Worm (Caenorhabditis elegans) whole organism, L4 larva: Measurements from ENCODE around the gene tag-342.
A peak's percentile ranks its signal among the peaks of the same experiment; 100 is the strongest.

Experiments
- D1046.2 ChIP-seq: fragments of 200-800 bp; sonication (Bioruptor generic); IDR thresholded peaks from 2 replicates; pipeline ENCODE4 v1.3.6; 2022; ENCODE audit warnings: missing genetic modification characterization, missing compliant biosample characterization
- F44E2.7 ChIP-seq: fragments of 200-800 bp; sonication (Bioruptor generic); IDR thresholded peaks from 2 replicates; pipeline ENCODE4 v2.1.2; 2022; ENCODE audit warnings: missing genetic modification characterization, missing compliant biosample characterization
- F49E8.2 ChIP-seq: sonication (generic microtip); optimal IDR thresholded peaks from 2 replicates; lab custom pipeline; 2016; ENCODE audit warnings: missing compliant biosample characterization, mild to moderate bottlenecking, missing genetic modification characterization, borderline replicate concordance
- R02D3.7 ChIP-seq: fragments of 150-350 bp; sonication (generic microtip); optimal IDR thresholded peaks from 3 replicates; lab custom pipeline; 2014; ENCODE audit warnings: missing biosample characterization, missing genetic modification characterization
- Y48G9A.11 ChIP-seq: fragments of 200-800 bp; sonication (Bioruptor generic); IDR thresholded peaks from 2 replicates; pipeline ENCODE4 v1.3.6; 2022; ENCODE audit warnings: missing genetic modification reagents, missing genetic modification characterization, missing compliant biosample characterization
- ZK337.2 ChIP-seq: fragments of 200-800 bp; sonication (Bioruptor generic); IDR thresholded peaks from 2 replicates; pipeline ENCODE4 v1.3.6; 2022; ENCODE audit warnings: missing genetic modification reagents, missing genetic modification characterization, missing compliant biosample characterization
- ZK546.5 ChIP-seq, 2 experiments: sonication (generic microtip); optimal IDR thresholded peaks; 2 replicates each; lab custom pipeline; 2017; ENCODE audit warnings: missing biosample characterization in 2 of 2, missing genetic modification characterization in 2 of 2
- aha-1 ChIP-seq: fragments of 150-350 bp; peaks from one replicate; lab custom pipeline; 2014; ENCODE audit warnings: missing biosample characterization, missing genetic modification characterization
- ama-1 ChIP-seq: fragments of 150-350 bp; optimal IDR thresholded peaks from 2 replicates; lab custom pipeline; 2014; ENCODE audit warnings: inconsistent platforms, mixed read lengths
- arid-1 ChIP-seq: fragments of 200-800 bp; sonication (Bioruptor generic); conservative IDR thresholded peaks from 2 replicates; pipeline ENCODE4 v1.3.6; 2022; ENCODE audit warnings: missing genetic modification reagents, missing genetic modification characterization, missing compliant biosample characterization
- ceh-62 ChIP-seq: sonication (generic microtip); optimal IDR thresholded peaks from 2 replicates; lab custom pipeline; 2017; ENCODE audit warnings: missing biosample characterization, missing genetic modification characterization
- cey-2 ChIP-seq: sonication (generic microtip); optimal IDR thresholded peaks from 3 replicates; lab custom pipeline; 2017; ENCODE audit warnings: missing genetic modification characterization, mild to moderate bottlenecking, missing compliant biosample characterization, antibody characterized with exemption, borderline replicate concordance; ENCODE audit not compliant: insufficient read depth
- daf-16 ChIP-seq, 3 experiments: sonication (generic microtip); optimal IDR thresholded peaks; 2 replicates each; lab custom pipeline; 2016 to 2017; ENCODE audit warnings: missing genetic modification characterization in 3 of 3, missing genetic modification reagents in 3 of 3, mild to moderate bottlenecking in 2 of 3, missing compliant biosample characterization in 2 of 3, missing biosample characterization in 1 of 3, moderate library complexity in 1 of 3
- daf-19 ChIP-seq: fragments of 200-800 bp; sonication (Bioruptor generic); conservative IDR thresholded peaks from 2 replicates; pipeline ENCODE4 v1.3.6; 2022; ENCODE audit warnings: missing genetic modification characterization, missing compliant biosample characterization
- daf-8 ChIP-seq: fragments of 200-800 bp; sonication (Bioruptor generic); IDR thresholded peaks from 2 replicates; pipeline ENCODE4 v1.3.6; 2022; ENCODE audit warnings: missing genetic modification characterization, missing compliant biosample characterization
- dpl-1 ChIP-seq: fragments of 150-350 bp; optimal IDR thresholded peaks from 2 replicates; lab custom pipeline; 2014; ENCODE audit warnings: missing biosample characterization, missing genetic modification reagents, missing genetic modification characterization
- duxl-1 ChIP-seq: sonication (generic microtip); optimal IDR thresholded peaks from 2 replicates; lab custom pipeline; 2016; ENCODE audit warnings: mild to moderate bottlenecking, missing genetic modification characterization, moderate library complexity, missing compliant biosample characterization; ENCODE audit not compliant: poor library complexity
- egl-27 ChIP-seq: sonication (generic microtip); optimal IDR thresholded peaks from 3 replicates; lab custom pipeline; 2017; ENCODE audit warnings: missing biosample characterization, missing genetic modification reagents, missing genetic modification characterization
- fos-1 ChIP-seq: fragments of 150-350 bp; optimal IDR thresholded peaks from 2 replicates; lab custom pipeline; 2014; ENCODE audit warnings: missing biosample characterization, missing genetic modification characterization
- gei-8 ChIP-seq: fragments of 200-800 bp; sonication (Bioruptor generic); optimal IDR thresholded peaks from 2 replicates; lab custom pipeline; 2018; ENCODE audit warnings: mild to moderate bottlenecking, missing genetic modification characterization, missing compliant biosample characterization
- hif-1 ChIP-seq, 2 experiments: sonication (generic microtip); optimal IDR thresholded peaks; 2 replicates each; lab custom pipeline; 2016 to 2017; ENCODE audit warnings: missing compliant biosample characterization in 2 of 2, missing genetic modification characterization in 2 of 2, missing genetic modification reagents in 2 of 2, missing genotype in 2 of 2, mild to moderate bottlenecking in 1 of 2
- hlh-30 ChIP-seq: sonication (generic microtip); optimal IDR thresholded peaks from 2 replicates; lab custom pipeline; 2017; ENCODE audit warnings: antibody characterized with exemption, mild to moderate bottlenecking, missing genetic modification characterization, missing compliant biosample characterization; ENCODE audit not compliant: insufficient read depth
- lim-7 ChIP-seq: fragments of 200-800 bp; sonication (Bioruptor generic); IDR thresholded peaks from 2 replicates; pipeline ENCODE4 v1.3.6; 2022; ENCODE audit warnings: missing genetic modification characterization, missing compliant biosample characterization
- lin-1 ChIP-seq: fragments of 200-800 bp; sonication (Bioruptor generic); IDR thresholded peaks from 2 replicates; pipeline ENCODE4 v1.3.6; 2022; ENCODE audit warnings: missing genetic modification reagents, missing genetic modification characterization, missing compliant biosample characterization
- lin-13 ChIP-seq: fragments of 150-350 bp; optimal IDR thresholded peaks from 2 replicates; lab custom pipeline; 2014; ENCODE audit warnings: missing biosample characterization, missing genetic modification reagents, missing genetic modification characterization
- lin-38 ChIP-seq: fragments of 200-800 bp; sonication (Bioruptor generic); IDR thresholded peaks from 2 replicates; pipeline ENCODE4 v1.3.6; 2022; ENCODE audit warnings: missing genetic modification reagents, missing genetic modification characterization, missing compliant biosample characterization
- lin-39 ChIP-seq: fragments of 150-350 bp; optimal IDR thresholded peaks from 2 replicates; lab custom pipeline; 2014; ENCODE audit warnings: missing biosample characterization, missing genetic modification reagents, missing genetic modification characterization
- lsy-2 ChIP-seq, 2 experiments: fragments of 150-350 bp in 1 of 2; sonication (generic microtip) in 1 of 2; optimal IDR thresholded peaks; 2 replicates each; lab custom pipeline; 2014 to 2017; ENCODE audit warnings: missing biosample characterization in 2 of 2, missing genetic modification characterization in 2 of 2
- madf-5 ChIP-seq, 2 experiments: fragments of 200-800 bp; sonication (Bioruptor generic); IDR thresholded peaks; 2 replicates each; pipeline ENCODE4 v1.3.6; 2022; ENCODE audit warnings: missing compliant biosample characterization in 2 of 2, missing genetic modification characterization in 2 of 2
- mep-1 ChIP-seq: fragments of 150-350 bp; sonication (generic microtip); optimal IDR thresholded peaks from 3 replicates; lab custom pipeline; 2014; ENCODE audit warnings: missing biosample characterization, missing genetic modification characterization
- mxl-2 ChIP-seq: fragments of 200-800 bp; sonication (Bioruptor generic); conservative IDR thresholded peaks from 2 replicates; pipeline ENCODE4 v1.3.6; 2022; ENCODE audit warnings: missing genetic modification reagents, missing genetic modification characterization, missing compliant biosample characterization
- mxl-3 ChIP-seq: fragments of 200-800 bp; sonication (Bioruptor generic); optimal IDR thresholded peaks from 2 replicates; lab custom pipeline; 2018; ENCODE audit warnings: mild to moderate bottlenecking, missing genetic modification characterization, missing compliant biosample characterization
- nhr-10 ChIP-seq: fragments of 150-350 bp; optimal IDR thresholded peaks from 2 replicates; lab custom pipeline; 2014; ENCODE audit warnings: missing biosample characterization, missing genetic modification characterization
- nhr-28 ChIP-seq: fragments of 150-350 bp; optimal IDR thresholded peaks from 2 replicates; lab custom pipeline; 2014; ENCODE audit warnings: missing biosample characterization, missing genetic modification characterization
- nhr-48 ChIP-seq: sonication (generic microtip); optimal IDR thresholded peaks from 2 replicates; lab custom pipeline; 2016; ENCODE audit warnings: mild to moderate bottlenecking, missing genetic modification characterization, missing compliant biosample characterization
- nhr-6 ChIP-seq: fragments of 150-350 bp; optimal IDR thresholded peaks from 2 replicates; lab custom pipeline; 2014; ENCODE audit warnings: missing biosample characterization, missing genetic modification characterization
- rbr-2 ChIP-seq: sonication (generic microtip); optimal IDR thresholded peaks from 2 replicates; lab custom pipeline; 2016; ENCODE audit warnings: missing genotype, missing genetic modification characterization, missing compliant biosample characterization
- saeg-2 ChIP-seq: fragments of 200-800 bp; sonication (Bioruptor generic); IDR thresholded peaks from 2 replicates; pipeline ENCODE4 v1.3.6; 2022; ENCODE audit warnings: missing genetic modification reagents, missing genetic modification characterization, missing compliant biosample characterization
- sdz-12 ChIP-seq: fragments of 200-800 bp; sonication (Bioruptor generic); optimal IDR thresholded peaks from 2 replicates; lab custom pipeline; 2018; ENCODE audit warnings: mild to moderate bottlenecking, missing genetic modification characterization, missing compliant biosample characterization
- unc-130 ChIP-seq: sonication (generic microtip); optimal IDR thresholded peaks from 2 replicates; lab custom pipeline; 2016; ENCODE audit warnings: missing genetic modification reagents, missing genetic modification characterization, missing compliant biosample characterization
- unc-62 ChIP-seq, 3 experiments: fragments of 150-350 bp in 1 of 3; sonication (generic microtip); optimal IDR thresholded peaks in 2 of 3; peaks in 1 of 3; 1 replicate in 1 of 3; 2 replicates in 2 of 3; lab custom pipeline; 2014 to 2017; ENCODE audit warnings: missing biosample characterization in 3 of 3, missing genetic modification characterization in 3 of 3, missing genetic modification reagents in 3 of 3, missing genotype in 1 of 3
- vab-7 ChIP-seq: fragments of 200-800 bp; sonication (Bioruptor generic); IDR thresholded peaks from 2 replicates; pipeline ENCODE4 v1.3.6; 2022; ENCODE audit warnings: missing genetic modification reagents, missing genetic modification characterization, missing compliant biosample characterization
- zfp-3 ChIP-seq: fragments of 200-800 bp; sonication (Bioruptor generic); conservative IDR thresholded peaks from 2 replicates; pipeline ENCODE4 v1.3.6; 2022; ENCODE audit warnings: missing genetic modification reagents, missing genetic modification characterization, missing compliant biosample characterization
- ztf-11 ChIP-seq: fragments of 150-350 bp; optimal IDR thresholded peaks from 2 replicates; lab custom pipeline; 2014; ENCODE audit warnings: missing biosample characterization, missing genetic modification characterization

Gene tag-342

ce11 chrIII:9441133-9441532 is 26.8 kb upstream of the tag-342 start, which contains the start of gene emb-30:
TSS of gene emb-30 (minus strand) at chrIII:9441460.
- TF ChIP-seq aha-1 (tag; lab: Kevin White, UChicago) (no peak), ZK546.5 (tag; optimal IDR thresholded peaks at IDR 0.05; lab: Kevin White, UChicago) (no peak), madf-5 (GFP tag; IDR thresholded peaks at IDR 0.05; lab: Robert Waterston, UW) (0 out of 4 replicates have a peak, but pooled peaks of 1 of the 2 experiments have one; percentile 2), duxl-1 (peak; percentile 34), ztf-11 (tag; lab: Kevin White, UChicago) (no peak), dpl-1 (GFP tag; lab: Kevin White, UChicago) (no peak), ama-1 (lab: Kevin White, UChicago) (peak; percentile 88), unc-62 (GFP tag; optimal IDR thresholded peaks at IDR 0.05 in 1 of 2; lab: Kevin White, UChicago) (peak in 1 of 2 experiments; percentile 8), unc-62 (tag; optimal IDR thresholded peaks at IDR 0.05; lab: Kevin White, UChicago) (no peak), nhr-10 (tag; lab: Kevin White, UChicago) (no peak), zfp-3 (no peak), mxl-3 (GFP tag; lab: Kevin White, UChicago) (no peak), daf-16 (GFP tag; optimal IDR thresholded peaks at IDR 0.05; lab: Kevin White, UChicago) (no peak), daf-16 (tag; optimal IDR thresholded peaks at IDR 0.05; lab: Kevin White, UChicago) (peak; percentile 12), ceh-62 (tag; lab: Kevin White, UChicago) (no peak), lsy-2 (tag; optimal IDR thresholded peaks at IDR 0.05; lab: Kevin White, UChicago) (peak in 1 of 2 experiments; percentile 20), sdz-12 (GFP tag; lab: Kevin White, UChicago) (no peak)

ce11 chrIII:9442846-9443245 is 25.1 kb upstream of the tag-342 start:
- TF ChIP-seq nhr-6 (tag; lab: Kevin White, UChicago) (no peak), F49E8.2 (tag; lab: Kevin White, UChicago) (peak; percentile 5), sdz-12 (GFP tag; lab: Kevin White, UChicago) (no peak), daf-19 (0 out of 2 replicates have a peak, but pooled peaks have one; percentile 25), nhr-48 (tag; lab: Kevin White, UChicago) (no peak), Y48G9A.11 (GFP tag; lab: Robert Waterston, UW) (0 out of 2 replicates have a peak, but pooled peaks have one; percentile 5), nhr-28 (tag; lab: Kevin White, UChicago) (no peak), rbr-2 (no peak), arid-1 (0 out of 2 replicates have a peak, but pooled peaks have one; percentile 35), fos-1 (tag; lab: Kevin White, UChicago) (no peak), mep-1 (tag; lab: Kevin White, UChicago) (no peak), ama-1 (lab: Kevin White, UChicago) (no peak), saeg-2 (no peak), lin-39 (tag; lab: Kevin White, UChicago) (no peak), lin-13 (GFP tag; lab: Kevin White, UChicago) (peak; percentile 40), lin-38 (peak; percentile 31; the same call in 1 of the 2 replicates), hif-1 (tag; optimal IDR thresholded peaks at IDR 0.05; lab: Kevin White, UChicago) (no peak), vab-7 (GFP tag; lab: Robert Waterston, UW) (no peak), lim-7 (GFP tag; lab: Robert Waterston, UW) (no peak), D1046.2 (GFP tag; lab: Robert Waterston, UW) (no peak)

ce11 chrIII:9443417-9444027 is 24.4 kb upstream of the tag-342 start, which contains the start of gene pir-2:
TSS of gene pir-2 (minus strand) at chrIII:9443634.
- TF ChIP-seq madf-5 (GFP tag; IDR thresholded peaks at IDR 0.05; lab: Robert Waterston, UW) (no peak), nhr-10 (tag; lab: Kevin White, UChicago) (peak; percentile 26), ZK546.5 (tag; optimal IDR thresholded peaks at IDR 0.05; lab: Kevin White, UChicago) (no peak), R02D3.7 (tag; lab: Kevin White, UChicago) (no peak), lin-1 (GFP tag; lab: Robert Waterston, UW) (no peak), unc-130 (GFP tag; lab: Kevin White, UChicago) (peak; percentile 43), ZK337.2 (no peak), zfp-3 (no peak), D1046.2 (GFP tag; lab: Robert Waterston, UW) (no peak), ama-1 (lab: Kevin White, UChicago) (peak; percentile 89), fos-1 (tag; lab: Kevin White, UChicago) (no peak), daf-16 (GFP tag; optimal IDR thresholded peaks at IDR 0.05; lab: Kevin White, UChicago) (no peak), daf-16 (tag; optimal IDR thresholded peaks at IDR 0.05; lab: Kevin White, UChicago) (peak; percentile 21), lin-39 (tag; lab: Kevin White, UChicago) (no peak), lin-38 (peak; percentile 79), cey-2 (tag; lab: Kevin White, UChicago) (no peak), lsy-2 (tag; optimal IDR thresholded peaks at IDR 0.05; lab: Kevin White, UChicago) (peak; percentile 64 to 92), egl-27 (tag; lab: Kevin White, UChicago) (no peak), daf-8 (no peak), gei-8 (GFP tag; lab: Kevin White, UChicago) (no peak), mxl-2 (GFP tag; lab: Robert Waterston, UW) (no peak), hlh-30 (tag; lab: Kevin White, UChicago) (peak; percentile 91), F44E2.7 (peak; percentile 63; the same call in 1 of the 2 replicates)
